Worm (Caenorhabditis elegans): Measurements from ENCODE around the gene fbxa-155.

DNA sequence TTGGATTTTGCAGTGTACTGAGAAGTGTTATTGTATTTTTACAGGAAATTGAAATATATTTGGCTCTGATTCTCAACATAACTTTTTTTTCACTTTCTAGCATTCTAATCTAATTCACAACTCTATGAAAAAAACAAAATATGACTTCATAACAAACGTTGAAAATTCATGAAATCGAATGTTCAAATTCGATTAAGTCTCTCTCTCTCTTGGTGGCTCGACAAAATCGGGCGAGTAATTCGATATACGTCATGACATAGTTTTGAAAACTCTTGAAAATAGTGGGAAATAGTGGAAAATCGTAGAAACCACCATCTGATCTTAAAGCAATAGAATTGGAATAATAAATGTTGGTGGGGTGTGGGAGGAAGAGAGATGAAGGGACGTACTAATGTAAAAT, 8.0 kb upstream of the fbxa-155 start:
- TF ChIP-seq ref-1 (GFP tag; conservative IDR thresholded peaks at IDR 0.05) (no peak), cog-1 (tag; optimal IDR thresholded peaks at IDR 0.05) (no peak), tab-1 (GFP tag; IDR thresholded peaks at IDR 0.05) (no peak), ztf-29 (GFP tag; IDR thresholded peaks at IDR 0.05) (no peak)

Data from whole organism, midembryonic.